Fruit fly (Drosophila melanogaster) whole organism, embryonic: ENCODE results near the gene AstC-R1.

Source experiments
- Awh ChIP-seq: fragments of 200-800 bp; sonication (Bioruptor generic); IDR thresholded peaks from 2 replicates; pipeline ENCODE4, ENCODE4 v1.3.6; 2022; ENCODE audit warnings: missing biosample characterization, missing genetic modification characterization
- CG10209 ChIP-seq: fragments of 200-800 bp; sonication (Bioruptor generic); optimal IDR thresholded peaks from 3 replicates; lab custom pipeline; 2017; ENCODE audit warnings: missing biosample characterization, mild to moderate bottlenecking, missing genetic modification characterization, missing genetic modification reagents
- CG11398 ChIP-seq: fragments of 200-800 bp; sonication (Bioruptor generic); optimal IDR thresholded peaks from 2 replicates; lab custom pipeline; 2016; ENCODE audit warnings: missing biosample characterization, missing genetic modification characterization
- CG12219 ChIP-seq: fragments of 200-800 bp; sonication (Bioruptor generic); optimal IDR thresholded peaks from 3 replicates; lab custom pipeline; 2018; ENCODE audit warnings: missing biosample characterization, mild to moderate bottlenecking, missing genetic modification characterization
- CG13424 ChIP-seq: fragments of 200-800 bp; sonication (Bioruptor generic); optimal IDR thresholded peaks from 2 replicates; lab custom pipeline; 2019; ENCODE audit warnings: missing biosample characterization, mild to moderate bottlenecking, missing genetic modification characterization, moderate library complexity
- CG15514 ChIP-seq: fragments of 200-800 bp; sonication (Bioruptor generic); optimal IDR thresholded peaks from 3 replicates; lab custom pipeline; 2017; ENCODE audit warnings: missing biosample characterization, missing genetic modification characterization, mild to moderate bottlenecking, moderate library complexity, missing genetic modification reagents
- CG1603 ChIP-seq: fragments of 200-800 bp; sonication (Bioruptor generic); optimal IDR thresholded peaks from 2 replicates; lab custom pipeline; 2019; ENCODE audit warnings: missing biosample characterization, mild to moderate bottlenecking, missing genetic modification characterization, moderate library complexity
- CG17361 ChIP-seq: fragments of 200-800 bp; sonication (Bioruptor generic); IDR thresholded peaks from 3 replicates; pipeline ENCODE4 v1.3.6; 2022; ENCODE audit warnings: missing biosample characterization, missing genetic modification characterization
- CG1832 ChIP-seq: fragments of 200-800 bp; sonication (Bioruptor generic); optimal IDR thresholded peaks from 2 replicates; lab custom pipeline; 2017; ENCODE audit warnings: missing biosample characterization, mild to moderate bottlenecking, missing genetic modification characterization, inconsistent platforms
- CG2875 ChIP-seq: fragments of 200-800 bp; sonication (Bioruptor generic); optimal IDR thresholded peaks from 2 replicates; lab custom pipeline; 2017; ENCODE audit warnings: missing biosample characterization, mild to moderate bottlenecking, missing genetic modification characterization, missing genetic modification reagents
- CG3065 ChIP-seq: fragments of 200-800 bp; sonication (Bioruptor generic); optimal IDR thresholded peaks from 2 replicates; lab custom pipeline; 2016; ENCODE audit warnings: missing biosample characterization, missing genetic modification characterization
- CG32772 ChIP-seq: fragments of 200-800 bp; sonication (Bioruptor generic); IDR thresholded peaks from 2 replicates; pipeline ENCODE4 v1.3.6; 2022; ENCODE audit warnings: missing biosample characterization, missing genetic modification characterization
- CG33213 ChIP-seq: fragments of 200-800 bp; sonication (Bioruptor generic); optimal IDR thresholded peaks from 3 replicates; lab custom pipeline; 2016; ENCODE audit warnings: missing biosample characterization, missing genetic modification characterization
- CG4617 ChIP-seq: fragments of 200-800 bp; sonication (Bioruptor generic); optimal IDR thresholded peaks from 3 replicates; lab custom pipeline; 2016; ENCODE audit warnings: missing biosample characterization, missing genetic modification characterization, borderline replicate concordance
- CG4820 ChIP-seq: fragments of 200-800 bp; sonication (Bioruptor generic); optimal IDR thresholded peaks from 3 replicates; lab custom pipeline; 2016; ENCODE audit warnings: missing biosample characterization, missing genetic modification characterization
- CG6654 ChIP-seq: fragments of 200-800 bp; sonication (Bioruptor generic); optimal IDR thresholded peaks from 2 replicates; lab custom pipeline; 2017; ENCODE audit warnings: missing biosample characterization, mild to moderate bottlenecking, missing genetic modification characterization
- CG6765 ChIP-seq: fragments of 200-800 bp; sonication (Bioruptor generic); optimal IDR thresholded peaks from 3 replicates; lab custom pipeline; 2017; ENCODE audit warnings: missing biosample characterization, mild to moderate bottlenecking, missing genetic modification characterization
- CG7745 ChIP-seq: fragments of 200-800 bp; sonication (Bioruptor generic); optimal IDR thresholded peaks from 2 replicates; lab custom pipeline; 2018; ENCODE audit warnings: missing biosample characterization, mild to moderate bottlenecking, missing genetic modification characterization, moderate library complexity
- CG7928 ChIP-seq: fragments of 200-800 bp; sonication (Bioruptor generic); optimal IDR thresholded peaks from 2 replicates; lab custom pipeline; 2017; ENCODE audit warnings: missing biosample characterization, mild to moderate bottlenecking, missing genetic modification characterization
- CG7987 ChIP-seq: fragments of 200-800 bp; sonication (Bioruptor generic); optimal IDR thresholded peaks from 2 replicates; lab custom pipeline; 2018; ENCODE audit warnings: missing biosample characterization, mild to moderate bottlenecking, missing genetic modification characterization, moderate library complexity
- CG8388 ChIP-seq: fragments of 200-800 bp; sonication (Bioruptor generic); optimal IDR thresholded peaks from 2 replicates; lab custom pipeline; 2019; ENCODE audit warnings: missing biosample characterization, mild to moderate bottlenecking, missing genetic modification characterization, moderate library complexity
- CG9797 ChIP-seq: fragments of 200-800 bp; sonication (Bioruptor generic); optimal IDR thresholded peaks from 3 replicates; lab custom pipeline; 2018; ENCODE audit warnings: missing biosample characterization, mild to moderate bottlenecking, missing genetic modification characterization
- E2f1 ChIP-seq: fragments of 200-800 bp; sonication (Bioruptor generic); IDR thresholded peaks from 2 replicates; pipeline ENCODE4 v1.3.6; 2022; ENCODE audit warnings: missing biosample characterization, missing genetic modification characterization
- Fer2 ChIP-seq: fragments of 200-800 bp; sonication (Bioruptor generic); optimal IDR thresholded peaks from 2 replicates; lab custom pipeline; 2018; ENCODE audit warnings: missing biosample characterization, mild to moderate bottlenecking, missing genetic modification characterization, moderate library complexity
- H2.0 ChIP-seq: fragments of 200-800 bp; sonication (Bioruptor generic); IDR thresholded peaks from 2 replicates; pipeline ENCODE4 v1.3.6; 2022; ENCODE audit warnings: missing biosample characterization, missing genetic modification characterization
- HLH54F ChIP-seq: fragments of 200-800 bp; sonication (Bioruptor generic); optimal IDR thresholded peaks from 3 replicates; lab custom pipeline; 2016; ENCODE audit warnings: missing biosample characterization, missing genetic modification characterization
- Hmx ChIP-seq: fragments of 200-800 bp; sonication (Bioruptor generic); optimal IDR thresholded peaks from 2 replicates; lab custom pipeline; 2016; ENCODE audit warnings: missing biosample characterization, missing genetic modification characterization
- Nf-YA ChIP-seq: fragments of 200-800 bp; sonication (Bioruptor generic); IDR thresholded peaks from 2 replicates; pipeline ENCODE4 v1.3.6; 2022; ENCODE audit warnings: missing biosample characterization, missing genetic modification characterization
- Oli ChIP-seq: fragments of 200-800 bp; sonication (Bioruptor generic); optimal IDR thresholded peaks from 2 replicates; lab custom pipeline; 2018; ENCODE audit warnings: missing biosample characterization, mild to moderate bottlenecking, missing genetic modification characterization, moderate library complexity
- Ptx1 ChIP-seq: fragments of 200-800 bp; sonication (Bioruptor generic); IDR thresholded peaks from 2 replicates; pipeline ENCODE4 v1.3.6; 2022; ENCODE audit warnings: missing biosample characterization, missing genetic modification characterization
- ara ChIP-seq: fragments of 200-800 bp; sonication (Bioruptor generic); IDR thresholded peaks from 2 replicates; pipeline ENCODE4 v1.3.6; 2022; ENCODE audit warnings: missing biosample characterization, missing genetic modification characterization
- ash1 ChIP-seq: fragments of 200-800 bp; sonication (Bioruptor generic); optimal IDR thresholded peaks from 2 replicates; lab custom pipeline; 2018; ENCODE audit warnings: missing biosample characterization, mild to moderate bottlenecking, missing genetic modification characterization
- bcd ChIP-seq: fragments of 200-800 bp; sonication (Bioruptor generic); optimal IDR thresholded peaks from 2 replicates; lab custom pipeline; 2017; ENCODE audit warnings: missing biosample characterization, mild to moderate bottlenecking, missing genetic modification characterization
- cwo ChIP-seq: fragments of 200-800 bp; sonication (Bioruptor generic); optimal IDR thresholded peaks from 3 replicates; lab custom pipeline; 2017; ENCODE audit warnings: missing biosample characterization, missing genetic modification characterization, mild to moderate bottlenecking, moderate library complexity, missing genetic modification reagents
- fu2 ChIP-seq: fragments of 200-800 bp; sonication (Bioruptor generic); optimal IDR thresholded peaks from 2 replicates; lab custom pipeline; 2016; ENCODE audit warnings: missing biosample characterization, missing genetic modification characterization
- her ChIP-seq: fragments of 200-800 bp; sonication (Bioruptor generic); optimal IDR thresholded peaks from 2 replicates; lab custom pipeline; 2016; ENCODE audit warnings: missing biosample characterization, missing genetic modification characterization
- kah ChIP-seq: fragments of 200-800 bp; sonication (Bioruptor generic); optimal IDR thresholded peaks from 2 replicates; lab custom pipeline; 2018; ENCODE audit warnings: missing biosample characterization, mild to moderate bottlenecking, missing genetic modification characterization
- nmo ChIP-seq: fragments of 200-800 bp; sonication (Bioruptor generic); optimal IDR thresholded peaks from 2 replicates; lab custom pipeline; 2018; ENCODE audit warnings: missing biosample characterization, mild to moderate bottlenecking, missing genetic modification characterization, moderate library complexity
- nom ChIP-seq: fragments of 200-800 bp; sonication (Bioruptor generic); optimal IDR thresholded peaks from 2 replicates; lab custom pipeline; 2017; ENCODE audit warnings: missing biosample characterization, missing genetic modification characterization, mild to moderate bottlenecking, moderate library complexity, missing genetic modification reagents
- otp ChIP-seq: fragments of 200-800 bp; sonication (Bioruptor generic); IDR thresholded peaks from 3 replicates; pipeline ENCODE4, ENCODE4 v1.3.6; 2022; ENCODE audit warnings: missing biosample characterization, missing genetic modification characterization
- psq ChIP-seq: fragments of 200-800 bp; sonication (Bioruptor generic); optimal IDR thresholded peaks from 2 replicates; lab custom pipeline; 2017; ENCODE audit warnings: missing biosample characterization, missing genetic modification characterization
- salm ChIP-seq: fragments of 200-800 bp; sonication (Bioruptor generic); optimal IDR thresholded peaks from 2 replicates; lab custom pipeline; 2018; ENCODE audit warnings: missing biosample characterization, mild to moderate bottlenecking, missing genetic modification characterization
- schlank ChIP-seq: fragments of 200-800 bp; sonication (Bioruptor generic); optimal IDR thresholded peaks from 2 replicates; lab custom pipeline; 2018; ENCODE audit warnings: missing biosample characterization, mild to moderate bottlenecking, missing genetic modification characterization
- slbo ChIP-seq: fragments of 200-800 bp; sonication (Bioruptor generic); IDR thresholded peaks from 2 replicates; pipeline ENCODE4 v1.3.6; 2022; ENCODE audit warnings: missing biosample characterization, missing genetic modification characterization
- sna ChIP-seq: fragments of 200-800 bp; sonication (Bioruptor generic); IDR thresholded peaks from 2 replicates; pipeline ENCODE4 v1.3.6; 2022; ENCODE audit warnings: missing biosample characterization, missing genetic modification characterization; ENCODE audit not compliant: partially characterized antibody
- tio ChIP-seq: fragments of 200-800 bp; sonication (Bioruptor generic); optimal IDR thresholded peaks from 2 replicates; lab custom pipeline; 2017; ENCODE audit warnings: missing biosample characterization, missing genetic modification characterization, inconsistent platforms
- trh ChIP-seq: fragments of 200-800 bp; sonication (Bioruptor generic); optimal IDR thresholded peaks from 2 replicates; lab custom pipeline; 2016; ENCODE audit warnings: missing biosample characterization, missing genetic modification characterization
- ttk ChIP-seq: fragments of 200-800 bp; sonication (Bioruptor generic); IDR thresholded peaks from 2 replicates; pipeline ENCODE4 v2.1.2; 2022; ENCODE audit warnings: missing biosample characterization, missing genetic modification characterization
- zfh2 ChIP-seq: fragments of 200-800 bp; sonication (Bioruptor generic); optimal IDR thresholded peaks from 2 replicates; lab custom pipeline; 2016; ENCODE audit warnings: missing biosample characterization, missing genetic modification characterization

The AstC-R1 gene

dm6 chr3L:18620988-18621734, 61.1 kb downstream of the AstC-R1 start (continued):
- peak; percentile 32; the same call in 1 of the 2 replicates for TF ChIP-seq Awh (GFP tag; lab: Robert Waterston, UW)
- no peak for TF ChIP-seq CG7928
- TF ChIP-seq sna: peak; percentile 57
- no peak for TF ChIP-seq CG12219
- no peak for TF ChIP-seq CG1832
- TF ChIP-seq Ptx1 (GFP tag; lab: Robert Waterston, UW): 0 out of 2 replicates have a peak, but pooled peaks have one; percentile 15
- no peak for TF ChIP-seq CG6654 (GFP tag; lab: Kevin White, UChicago)
- TF ChIP-seq ash1 (GFP tag; lab: Kevin White, UChicago): no peak
- peak; percentile 27 for TF ChIP-seq Oli (tag; lab: Kevin White, UChicago)
- peak; percentile 71; the same call in 1 of the 3 replicates for TF ChIP-seq otp (GFP tag; lab: Robert Waterston, UW)
- no peak for TF ChIP-seq CG4617
- TF ChIP-seq ttk (GFP tag; lab: Robert Waterston, UW): peak; percentile 41; the same call in 1 of the 2 replicates
- no peak for TF ChIP-seq ara
- TF ChIP-seq CG7745 (tag; lab: Kevin White, UChicago): no peak
- TF ChIP-seq schlank (tag; lab: Kevin White, UChicago): peak; percentile 63
- no peak for TF ChIP-seq bcd (GFP tag; lab: Kevin White, UChicago)
- peak; percentile 10 for TF ChIP-seq CG13424 (tag; lab: Kevin White, UChicago)
- peak; percentile 57 for TF ChIP-seq HLH54F
- TF ChIP-seq CG8388 (GFP tag; lab: Kevin White, UChicago): peak; percentile 55
- TF ChIP-seq trh (GFP tag; lab: Kevin White, UChicago): no peak
- peak; percentile 43; the same call in 1 of the 2 replicates for TF ChIP-seq H2.0 (GFP tag; lab: Robert Waterston, UW)
- no peak for TF ChIP-seq CG32772
- TF ChIP-seq CG7987 (GFP tag; lab: Kevin White, UChicago): no peak
- TF ChIP-seq nom: peak; percentile 36
- peak; percentile 59; the same call in 1 of the 2 replicates for TF ChIP-seq E2f1 (GFP tag; lab: Robert Waterston, UW)
- TF ChIP-seq tio (GFP tag; lab: Kevin White, UChicago): no peak
- peak; percentile 42 for TF ChIP-seq nmo
- TF ChIP-seq CG2875 (GFP tag; lab: Kevin White, UChicago): no peak
- peak; percentile 55 for TF ChIP-seq cwo (GFP tag; lab: Kevin White, UChicago)
- peak; percentile 39 for TF ChIP-seq CG4820 (GFP tag; lab: Kevin White, UChicago)
- TF ChIP-seq CG9797 (GFP tag; lab: Kevin White, UChicago): no peak
- no peak for TF ChIP-seq Nf-YA (GFP tag; lab: Robert Waterston, UW)
- TF ChIP-seq CG11398: peak; percentile 4
- peak; percentile 54 for TF ChIP-seq her (GFP tag; lab: Kevin White, UChicago)
- no peak for TF ChIP-seq salm (tag; lab: Kevin White, UChicago)
- TF ChIP-seq fu2 (GFP tag; lab: Kevin White, UChicago): peak; percentile 21
- TF ChIP-seq Fer2 (tag; lab: Kevin White, UChicago): no peak
- peak; percentile 44 for TF ChIP-seq CG1603 (tag; lab: Kevin White, UChicago)
- TF ChIP-seq CG33213: peak; percentile 44
- TF ChIP-seq CG10209 (GFP tag; lab: Kevin White, UChicago): peak; percentile 38
- TF ChIP-seq kah (GFP tag; lab: Kevin White, UChicago): no peak
- no peak for TF ChIP-seq CG6765 (GFP tag; lab: Kevin White, UChicago)
- TF ChIP-seq CG17361 (GFP tag; lab: Robert Waterston, UW): no peak
- TF ChIP-seq Hmx: no peak
- TF ChIP-seq psq (GFP tag; lab: Kevin White, UChicago): no peak
- peak; percentile 87 for TF ChIP-seq slbo (GFP tag; lab: Robert Waterston, UW)
- TF ChIP-seq zfh2 (GFP tag; lab: Kevin White, UChicago): peak; percentile 74
- TF ChIP-seq CG15514 (GFP tag; lab: Kevin White, UChicago): peak; percentile 47
- TF ChIP-seq CG3065 (GFP tag; lab: Kevin White, UChicago): no peak
